Worm (Caenorhabditis elegans) whole organism, L3 larva: ENCODE measurements around the gene mrpl-50.

Experiments used
- ZK546.5 ChIP-seq: sonication (generic microtip); optimal IDR thresholded peaks from 2 replicates; lab custom pipeline; 2017; ENCODE audit warnings: missing biosample characterization, missing genetic modification characterization
- ceh-82 ChIP-seq: fragments of 150-350 bp; optimal IDR thresholded peaks from 2 replicates; lab custom pipeline; 2014; ENCODE audit warnings: missing biosample characterization, missing genetic modification characterization
- egl-27 ChIP-seq: sonication (generic microtip); optimal IDR thresholded peaks from 4 replicates; lab custom pipeline; 2017; ENCODE audit warnings: missing biosample characterization, missing genetic modification reagents, missing genetic modification characterization
- mdl-1 ChIP-seq: fragments of 150-350 bp; optimal IDR thresholded peaks from 2 replicates; lab custom pipeline; 2014; ENCODE audit warnings: missing biosample characterization, missing genetic modification characterization
- unc-62 ChIP-seq: fragments of 150-350 bp; sonication (generic microtip); optimal IDR thresholded peaks from 4 replicates; lab custom pipeline; 2014; ENCODE audit warnings: missing biosample characterization, missing genetic modification reagents, missing genetic modification characterization

DNA sequence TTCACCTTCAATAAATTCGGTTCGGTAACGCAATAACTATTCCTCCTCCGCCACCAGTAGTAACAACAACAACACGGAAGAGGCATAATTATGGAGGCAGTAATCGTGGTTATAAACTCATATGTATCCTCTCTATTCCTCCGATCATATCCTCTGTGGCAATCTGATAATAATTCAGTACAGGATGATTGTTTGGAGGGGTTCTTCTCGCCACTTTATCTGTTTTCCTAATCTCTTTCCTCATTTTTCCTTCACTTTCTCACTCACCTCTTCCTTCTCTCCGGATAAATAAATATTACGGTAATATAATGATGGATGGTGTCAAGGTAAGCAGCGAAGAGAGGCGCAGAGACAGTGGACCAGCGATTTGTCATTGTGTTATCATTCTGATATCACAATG, 39.1 kb upstream of the mrpl-50 start:
- TF ChIP-seq unc-62 (GFP tag; lab: Kevin White, UChicago), result no peak
- no peak for TF ChIP-seq egl-27 (tag; lab: Kevin White, UChicago)
- TF ChIP-seq ZK546.5 (tag; lab: Kevin White, UChicago), result no peak
- TF ChIP-seq mdl-1, result no peak
- no peak for TF ChIP-seq ceh-82
